Worm (Caenorhabditis elegans) whole organism, L3 larva: Measurements from ENCODE around the gene C40C9.4.

Experiments used
- R02D3.7 ChIP-seq: fragments of 150-350 bp; optimal IDR thresholded peaks from 2 replicates; lab custom pipeline; 2014; ENCODE audit warnings: missing biosample characterization, missing genetic modification characterization
- ZK546.5 ChIP-seq: sonication (generic microtip); optimal IDR thresholded peaks from 2 replicates; lab custom pipeline; 2017; ENCODE audit warnings: missing biosample characterization, missing genetic modification characterization
- aly-2 ChIP-seq: fragments of 150-350 bp; optimal IDR thresholded peaks from 2 replicates; lab custom pipeline; 2014; ENCODE audit warnings: missing biosample characterization, missing genetic modification characterization
- ama-1 ChIP-seq: fragments of 150-350 bp; optimal IDR thresholded peaks from 2 replicates; lab custom pipeline; 2018
- ceh-16 ChIP-seq: sonication (generic microtip); optimal IDR thresholded peaks from 2 replicates; lab custom pipeline; 2017; ENCODE audit warnings: missing biosample characterization, missing genetic modification characterization
- ceh-28 ChIP-seq: fragments of 150-350 bp; optimal IDR thresholded peaks from 2 replicates; lab custom pipeline; 2014; ENCODE audit warnings: missing biosample characterization, missing genetic modification reagents, missing genetic modification characterization
- ceh-82 ChIP-seq: fragments of 150-350 bp; optimal IDR thresholded peaks from 2 replicates; lab custom pipeline; 2014; ENCODE audit warnings: missing biosample characterization, missing genetic modification characterization
- daf-12 ChIP-seq: fragments of 150-350 bp; optimal IDR thresholded peaks from 2 replicates; lab custom pipeline; 2014; ENCODE audit warnings: missing biosample characterization, missing genetic modification reagents, missing genetic modification characterization
- egl-5 ChIP-seq: fragments of 150-350 bp; optimal IDR thresholded peaks from 2 replicates; lab custom pipeline; 2017; ENCODE audit warnings: missing biosample characterization, missing genetic modification reagents, missing genetic modification characterization, inconsistent platforms
- elt-1 ChIP-seq: fragments of 150-350 bp; optimal IDR thresholded peaks from 2 replicates; lab custom pipeline; 2014; ENCODE audit warnings: missing biosample characterization, missing genetic modification characterization
- elt-2 ChIP-seq: sonication (generic microtip); optimal IDR thresholded peaks from 2 replicates; lab custom pipeline; 2016; ENCODE audit warnings: missing genetic modification reagents, mild to moderate bottlenecking, missing genetic modification characterization, missing compliant biosample characterization
- elt-3 ChIP-seq, 3 experiments: fragments of 150-350 bp in 1 of 3; sonication (generic microtip) in 2 of 3; optimal IDR thresholded peaks; 2 replicates in 2 of 3; 4 replicates in 1 of 3; lab custom pipeline; 2014 to 2017; ENCODE audit warnings: missing biosample characterization in 3 of 3, missing genetic modification characterization in 3 of 3
- eor-1 ChIP-seq, 2 experiments: fragments of 150-350 bp; optimal IDR thresholded peaks; 2 replicates each; lab custom pipeline; 2014 to 2018; ENCODE audit warnings: missing biosample characterization in 2 of 2, missing genetic modification characterization in 2 of 2
- fkh-10 ChIP-seq: sonication (generic microtip); optimal IDR thresholded peaks from 2 replicates; lab custom pipeline; 2017; ENCODE audit warnings: missing biosample characterization, missing genetic modification reagents, missing genetic modification characterization
- fkh-2 ChIP-seq: fragments of 150-350 bp; optimal IDR thresholded peaks from 2 replicates; lab custom pipeline; 2014; ENCODE audit warnings: missing biosample characterization, missing genetic modification reagents, missing genetic modification characterization
- fos-1 ChIP-seq: fragments of 150-350 bp; optimal IDR thresholded peaks from 2 replicates; lab custom pipeline; 2014; ENCODE audit warnings: missing biosample characterization, missing genetic modification characterization
- hmg-11 ChIP-seq: sonication (generic microtip); optimal IDR thresholded peaks from 2 replicates; lab custom pipeline; 2016; ENCODE audit warnings: missing genetic modification characterization, missing compliant biosample characterization
- jun-1 ChIP-seq: fragments of 150-350 bp; optimal IDR thresholded peaks from 2 replicates; lab custom pipeline; 2014; ENCODE audit warnings: missing biosample characterization, missing genetic modification reagents, missing genetic modification characterization
- lin-15B ChIP-seq: fragments of 150-350 bp; optimal IDR thresholded peaks from 2 replicates; lab custom pipeline; 2014; ENCODE audit warnings: missing biosample characterization, missing genetic modification characterization
- lin-39 ChIP-seq: fragments of 150-350 bp; optimal IDR thresholded peaks from 2 replicates; lab custom pipeline; 2018; ENCODE audit warnings: missing biosample characterization, missing genetic modification reagents, missing genetic modification characterization
- lsy-12 ChIP-seq: sonication (generic microtip); optimal IDR thresholded peaks from 2 replicates; lab custom pipeline; 2016; ENCODE audit warnings: mild to moderate bottlenecking, missing genetic modification characterization, missing compliant biosample characterization
- mdl-1 ChIP-seq: fragments of 150-350 bp; optimal IDR thresholded peaks from 2 replicates; lab custom pipeline; 2014; ENCODE audit warnings: missing biosample characterization, missing genetic modification characterization
- mml-1 ChIP-seq: fragments of 150-350 bp; sonication (generic microtip); optimal IDR thresholded peaks from 3 replicates; lab custom pipeline; 2014; ENCODE audit warnings: missing biosample characterization, missing genetic modification characterization
- nfya-1 ChIP-seq: sonication (generic microtip); optimal IDR thresholded peaks from 2 replicates; lab custom pipeline; 2017; ENCODE audit warnings: missing genetic modification characterization, mild to moderate bottlenecking, missing compliant biosample characterization, antibody characterized with exemption, moderate library complexity; ENCODE audit not compliant: insufficient read depth
- nhr-11 ChIP-seq: fragments of 150-350 bp; optimal IDR thresholded peaks from 2 replicates; lab custom pipeline; 2014; ENCODE audit warnings: missing biosample characterization, missing genetic modification characterization
- nhr-12 ChIP-seq: fragments of 150-350 bp; optimal IDR thresholded peaks from 2 replicates; lab custom pipeline; 2014; ENCODE audit warnings: missing biosample characterization, missing genetic modification characterization
- nhr-23 ChIP-seq: fragments of 150-350 bp; optimal IDR thresholded peaks from 2 replicates; lab custom pipeline; 2014; ENCODE audit warnings: missing biosample characterization, missing genetic modification reagents, missing genetic modification characterization
- nhr-237 ChIP-seq: fragments of 150-350 bp; optimal IDR thresholded peaks from 2 replicates; lab custom pipeline; 2014; ENCODE audit warnings: missing biosample characterization, missing genetic modification characterization
- nhr-25 ChIP-seq: sonication (generic microtip); optimal IDR thresholded peaks from 2 replicates; lab custom pipeline; 2017; ENCODE audit warnings: missing biosample characterization, missing genetic modification characterization
- nhr-28 ChIP-seq: fragments of 150-350 bp; optimal IDR thresholded peaks from 2 replicates; lab custom pipeline; 2014; ENCODE audit warnings: missing biosample characterization, missing genetic modification characterization
- nhr-43 ChIP-seq: sonication (generic microtip); optimal IDR thresholded peaks from 2 replicates; lab custom pipeline; 2016; ENCODE audit warnings: mild to moderate bottlenecking, missing genetic modification characterization, missing compliant biosample characterization; ENCODE audit not compliant: poor library complexity, severe bottlenecking
- nhr-67 ChIP-seq: fragments of 150-350 bp; optimal IDR thresholded peaks from 2 replicates; lab custom pipeline; 2014; ENCODE audit warnings: missing biosample characterization, missing genetic modification characterization
- nhr-76 ChIP-seq: fragments of 150-350 bp; sonication (generic microtip); optimal IDR thresholded peaks from 5 replicates; lab custom pipeline; 2014; ENCODE audit warnings: missing biosample characterization, missing genetic modification characterization
- nhr-77 ChIP-seq: fragments of 150-350 bp; optimal IDR thresholded peaks from 2 replicates; lab custom pipeline; 2014; ENCODE audit warnings: missing biosample characterization, missing genetic modification characterization
- pha-4 ChIP-seq: fragments of 150-350 bp; optimal IDR thresholded peaks from 2 replicates; lab custom pipeline; 2014; ENCODE audit warnings: missing biosample characterization, missing genetic modification reagents, missing genetic modification characterization
- pqm-1 ChIP-seq: fragments of 150-350 bp; optimal IDR thresholded peaks from 2 replicates; lab custom pipeline; 2017; ENCODE audit warnings: missing biosample characterization, missing genetic modification characterization, inconsistent platforms
- sea-2 ChIP-seq: fragments of 150-350 bp; sonication (generic microtip); optimal IDR thresholded peaks from 4 replicates; lab custom pipeline; 2014; ENCODE audit warnings: missing biosample characterization, missing genetic modification reagents, missing genetic modification characterization
- skn-1 ChIP-seq: fragments of 150-350 bp; optimal IDR thresholded peaks from 2 replicates; lab custom pipeline; 2014; ENCODE audit warnings: missing biosample characterization, missing genetic modification characterization
- snpc-4 ChIP-seq: fragments of 150-350 bp; optimal IDR thresholded peaks from 2 replicates; lab custom pipeline; 2014; ENCODE audit warnings: missing biosample characterization, missing genetic modification characterization
- tbx-2 ChIP-seq: sonication (generic microtip); optimal IDR thresholded peaks from 2 replicates; lab custom pipeline; 2016; ENCODE audit warnings: mild to moderate bottlenecking, missing genetic modification characterization, missing compliant biosample characterization
- unc-39 ChIP-seq: sonication (generic microtip); optimal IDR thresholded peaks from 4 replicates; lab custom pipeline; 2017; ENCODE audit warnings: missing biosample characterization, missing genetic modification characterization
- unc-62 ChIP-seq: fragments of 150-350 bp; sonication (generic microtip); optimal IDR thresholded peaks from 4 replicates; lab custom pipeline; 2014; ENCODE audit warnings: missing biosample characterization, missing genetic modification reagents, missing genetic modification characterization
- zag-1 ChIP-seq: fragments of 150-350 bp; optimal IDR thresholded peaks from 2 replicates; lab custom pipeline; 2014; ENCODE audit warnings: missing biosample characterization, missing genetic modification characterization
- ztf-11 ChIP-seq: fragments of 150-350 bp; optimal IDR thresholded peaks from 2 replicates; lab custom pipeline; 2014; ENCODE audit warnings: missing biosample characterization, missing genetic modification characterization
- ztf-4 ChIP-seq: fragments of 150-350 bp; optimal IDR thresholded peaks from 2 replicates; lab custom pipeline; 2014; ENCODE audit warnings: missing biosample characterization, missing genetic modification characterization

C40C9.4 gene

ce11 chrX:13665447-13665846, 14.5 kb downstream of the C40C9.4 start (continued):
- TF ChIP-seq nhr-237 (tag; lab: Kevin White, UChicago) = no peak
- no peak for TF ChIP-seq eor-1 (tag; optimal IDR thresholded peaks at IDR 0.05; lab: Kevin White, UChicago)
- TF ChIP-seq aly-2 (tag; lab: Kevin White, UChicago) = no peak
- TF ChIP-seq tbx-2 (tag; lab: Kevin White, UChicago) = peak; percentile 85
- no peak for TF ChIP-seq unc-62 (GFP tag; lab: Kevin White, UChicago)
- no peak for TF ChIP-seq nhr-12
- TF ChIP-seq elt-3 (tag; optimal IDR thresholded peaks at IDR 0.05; lab: Kevin White, UChicago) = peak in 1 of 3 experiments; percentile 31

ce11 chrX:13666864-13667263, 16.0 kb downstream of the C40C9.4 start:
- TF ChIP-seq nhr-12 (no peak), nhr-11 (tag; lab: Kevin White, UChicago) (no peak), tbx-2 (tag; lab: Kevin White, UChicago) (no peak), pqm-1 (tag; lab: Kevin White, UChicago) (no peak), pha-4 (no peak), nhr-237 (tag; lab: Kevin White, UChicago) (no peak)
- TF ChIP-seq, all 47 proteins: peak for 0

- no peak for TF ChIP-seq mdl-1 (tag; lab: Kevin White, UChicago)
- no peak for TF ChIP-seq sea-2 (GFP tag; lab: Kevin White, UChicago)
- TF ChIP-seq nhr-43 = no peak
- TF ChIP-seq snpc-4 (tag; lab: Kevin White, UChicago) = no peak
- no peak for TF ChIP-seq elt-1 (tag; lab: Kevin White, UChicago)
- TF ChIP-seq lsy-12 (tag; lab: Kevin White, UChicago) = no peak
- no peak for TF ChIP-seq unc-39
- no peak for TF ChIP-seq nhr-12
- TF ChIP-seq nhr-25 = no peak
- no peak for TF ChIP-seq ceh-16 (tag; lab: Kevin White, UChicago)
- no peak for TF ChIP-seq egl-5 (tag; lab: Kevin White, UChicago)
- TF ChIP-seq fkh-10 (GFP tag; lab: Kevin White, UChicago) = no peak
- TF ChIP-seq nfya-1 (tag; lab: Kevin White, UChicago) = no peak
- TF ChIP-seq mml-1 (tag; lab: Kevin White, UChicago) = no peak
- no peak for TF ChIP-seq lin-39
- no peak for TF ChIP-seq tbx-2 (tag; lab: Kevin White, UChicago)
Measured at ce11 chrX:13668728-13669127, 17.8 kb downstream of the C40C9.4 start, which contains the start of gene C04A11.2. TSS of gene C04A11.2 (minus strand) at chrX:13668828.

- peak; percentile 4 for TF ChIP-seq hmg-11 (tag; lab: Kevin White, UChicago)
- no peak for TF ChIP-seq snpc-4 (tag; lab: Kevin White, UChicago)
- TF ChIP-seq nhr-77 = no peak
- no peak for TF ChIP-seq nhr-25
- TF ChIP-seq ztf-11 (tag; lab: Kevin White, UChicago) = no peak
- TF ChIP-seq mdl-1 (tag; lab: Kevin White, UChicago) = no peak
- no peak for TF ChIP-seq elt-3 (tag; optimal IDR thresholded peaks at IDR 0.05; lab: Kevin White, UChicago)
- TF ChIP-seq ceh-28 (tag; lab: Kevin White, UChicago) = peak; percentile 54
- TF ChIP-seq unc-39 = no peak
- TF ChIP-seq jun-1 = peak; percentile 12
- TF ChIP-seq mml-1 (tag; lab: Kevin White, UChicago) = no peak
- TF ChIP-seq lin-39 = no peak
- no peak for TF ChIP-seq R02D3.7 (tag; lab: Kevin White, UChicago)
- TF ChIP-seq elt-1 (tag; lab: Kevin White, UChicago) = no peak
- TF ChIP-seq nhr-67 (tag; lab: Kevin White, UChicago) = no peak
- TF ChIP-seq eor-1 (tag; optimal IDR thresholded peaks at IDR 0.05; lab: Kevin White, UChicago) = no peak
- TF ChIP-seq nhr-28 (tag; lab: Kevin White, UChicago) = no peak
- no peak for TF ChIP-seq daf-12 (tag; lab: Kevin White, UChicago)
- TF ChIP-seq ceh-16 (tag; lab: Kevin White, UChicago) = no peak
- TF ChIP-seq elt-2 (tag; lab: Kevin White, UChicago) = peak; percentile 71
- TF ChIP-seq fkh-2 (tag; lab: Kevin White, UChicago) = no peak
- no peak for TF ChIP-seq ZK546.5
- TF ChIP-seq lin-15B (tag; lab: Kevin White, UChicago) = no peak
- no peak for TF ChIP-seq ceh-82 (tag; lab: Kevin White, UChicago)
- TF ChIP-seq egl-5 (tag; lab: Kevin White, UChicago) = no peak
- no peak for TF ChIP-seq zag-1 (tag; lab: Kevin White, UChicago)
- TF ChIP-seq fkh-10 (GFP tag; lab: Kevin White, UChicago) = no peak
- TF ChIP-seq ama-1 (lab: Kevin White, UChicago) = no peak
- no peak for TF ChIP-seq unc-62 (GFP tag; lab: Kevin White, UChicago)
- TF ChIP-seq nhr-237 (tag; lab: Kevin White, UChicago) = no peak
- no peak for TF ChIP-seq nhr-23 (tag; lab: Kevin White, UChicago)
- TF ChIP-seq tbx-2 (tag; lab: Kevin White, UChicago) = no peak
- no peak for TF ChIP-seq lsy-12 (tag; lab: Kevin White, UChicago)
- no peak for TF ChIP-seq skn-1 (tag; lab: Kevin White, UChicago)
- no peak for TF ChIP-seq sea-2 (GFP tag; lab: Kevin White, UChicago)
- TF ChIP-seq ztf-4 (tag; lab: Kevin White, UChicago) = no peak
- TF ChIP-seq nhr-12 = no peak
- no peak for TF ChIP-seq nhr-76
- peak; percentile 43 for TF ChIP-seq pqm-1 (tag; lab: Kevin White, UChicago)
- TF ChIP-seq fos-1 (tag; lab: Kevin White, UChicago) = no peak
- peak; percentile 96 for TF ChIP-seq pha-4
- peak; percentile 41 for TF ChIP-seq nfya-1 (tag; lab: Kevin White, UChicago)
Measured at ce11 chrX:13669641-13670040, 18.7 kb downstream of the C40C9.4 start.
